Worm (Caenorhabditis elegans): ENCODE results near the gene sftb-6.
A peak's percentile ranks its signal among the peaks of the same experiment; 100 is the strongest.

sftb-6 gene

ce11 chrII:101176-101575, 3.0 kb downstream of the sftb-6 start:
- no peak for TF ChIP-seq scrt-1 (GFP tag; IDR thresholded peaks at IDR 0.05)
- TF ChIP-seq pes-1 (GFP tag; IDR thresholded peaks at IDR 0.05) = no peak
- 0 out of 2 replicates have a peak, but pooled peaks have one; percentile 52 for TF ChIP-seq sea-1 (GFP tag; conservative IDR thresholded peaks at IDR 0.05)
- no peak for TF ChIP-seq ama-1 (optimal IDR thresholded peaks at IDR 0.05)
- TF ChIP-seq F13C5.2 (tag; optimal IDR thresholded peaks at IDR 0.05) = no peak
- no peak for TF ChIP-seq ceh-13 (GFP tag; optimal IDR thresholded peaks at IDR 0.05)
- TF ChIP-seq tbx-11 (GFP tag; IDR thresholded peaks at IDR 0.05) = no peak

DNA sequence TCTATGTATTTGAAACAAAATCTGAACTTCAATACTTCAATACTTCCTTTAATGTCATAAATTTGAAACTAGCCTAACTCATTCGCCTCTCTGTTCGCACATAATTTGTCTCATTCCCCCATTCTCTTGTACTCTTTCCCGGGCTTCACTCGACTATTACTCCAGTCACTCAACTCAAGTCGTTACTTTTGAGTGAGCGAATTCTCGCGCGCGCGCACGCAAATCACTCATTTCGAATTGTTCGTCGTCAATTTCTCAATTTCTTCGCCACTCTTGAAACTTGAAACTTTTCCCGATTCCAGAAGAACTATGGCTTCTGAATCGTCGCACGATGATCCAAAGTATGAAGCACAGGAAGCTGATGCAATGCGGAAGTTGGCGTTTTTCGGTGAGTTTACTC, 6.0 kb downstream of the sftb-6 start, which contains the start of gene col-68:
Gene col-68 (plus strand): TSS at position 301 of the 400 bp plus-strand sequence.
- TF ChIP-seq hmg-4 (GFP tag; optimal IDR thresholded peaks at IDR 0.05) (no peak), ets-7 (tag; optimal IDR thresholded peaks at IDR 0.05) (no peak), tra-4 (tag; optimal IDR thresholded peaks at IDR 0.05) (no peak), scrt-1 (GFP tag; IDR thresholded peaks at IDR 0.05) (no peak), hnd-1 (tag; optimal IDR thresholded peaks at IDR 0.05) (no peak), ama-1 (optimal IDR thresholded peaks at IDR 0.05) (no peak), ceh-36 (tag; optimal IDR thresholded peaks at IDR 0.05) (no peak), B0310.2 (tag; optimal IDR thresholded peaks at IDR 0.05) (no peak), hmbx-1 (tag; optimal IDR thresholded peaks at IDR 0.05) (no peak), flt-1 (GFP tag; IDR thresholded peaks at IDR 0.05) (no peak)

- TF ChIP-seq pes-1 (GFP tag; IDR thresholded peaks at IDR 0.05) (no peak), ceh-36 (tag; optimal IDR thresholded peaks at IDR 0.05) (no peak), ama-1 (optimal IDR thresholded peaks at IDR 0.05) (no peak), flt-1 (GFP tag; IDR thresholded peaks at IDR 0.05) (no peak), ets-7 (tag; optimal IDR thresholded peaks at IDR 0.05) (no peak), ceh-13 (GFP tag; optimal IDR thresholded peaks at IDR 0.05) (no peak), scrt-1 (GFP tag; IDR thresholded peaks at IDR 0.05) (no peak), aly-1 (tag; optimal IDR thresholded peaks at IDR 0.05) (no peak), hnd-1 (tag; optimal IDR thresholded peaks at IDR 0.05) (no peak), hmbx-1 (tag; optimal IDR thresholded peaks at IDR 0.05) (no peak), F13C5.2 (tag; optimal IDR thresholded peaks at IDR 0.05) (no peak), tbx-37 (GFP tag; conservative IDR thresholded peaks at IDR 0.05) (no peak), tbx-11 (GFP tag; IDR thresholded peaks at IDR 0.05) (no peak), sea-1 (GFP tag; conservative IDR thresholded peaks at IDR 0.05) (no peak), tra-4 (tag; optimal IDR thresholded peaks at IDR 0.05) (no peak), B0310.2 (tag; optimal IDR thresholded peaks at IDR 0.05) (no peak), hmg-4 (GFP tag; optimal IDR thresholded peaks at IDR 0.05) (no peak)
Measured at ce11 chrII:105327-105882, 7.2 kb downstream of the sftb-6 start.

DNA sequence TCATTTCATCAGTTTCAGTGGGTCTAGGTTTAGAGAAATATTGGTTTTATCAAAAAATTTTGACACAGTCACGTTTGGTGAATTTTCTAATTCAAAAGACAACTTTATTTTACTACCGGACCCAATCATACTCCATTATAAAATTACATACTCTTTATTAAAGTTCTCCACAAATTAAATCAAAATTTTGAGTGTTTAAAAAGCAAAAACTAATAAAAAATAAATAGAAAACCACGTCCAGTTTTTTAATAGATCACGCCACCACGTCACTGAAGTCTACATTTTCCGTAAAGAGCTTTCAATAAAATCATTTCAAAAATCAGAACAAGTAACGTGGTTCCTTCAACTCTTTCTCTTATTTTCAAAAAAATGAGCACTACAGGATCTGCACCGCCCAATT, 7.7 kb downstream of the sftb-6 start, which contains the start of gene txt-1:
Gene txt-1 (plus strand): TSS at position 301 of the 400 bp plus-strand sequence.
- no peak for TF ChIP-seq hnd-1 (tag; optimal IDR thresholded peaks at IDR 0.05)
- no peak for TF ChIP-seq pes-1 (GFP tag; IDR thresholded peaks at IDR 0.05)
- TF ChIP-seq ama-1 (optimal IDR thresholded peaks at IDR 0.05) = no peak
- TF ChIP-seq sea-1 (GFP tag; conservative IDR thresholded peaks at IDR 0.05) = no peak
- TF ChIP-seq tra-4 (tag; optimal IDR thresholded peaks at IDR 0.05) = no peak
- no peak for TF ChIP-seq tbx-37 (GFP tag; conservative IDR thresholded peaks at IDR 0.05)
- no peak for TF ChIP-seq B0310.2 (tag; optimal IDR thresholded peaks at IDR 0.05)
- no peak for TF ChIP-seq ceh-13 (GFP tag; optimal IDR thresholded peaks at IDR 0.05)
- TF ChIP-seq tbx-11 (GFP tag; IDR thresholded peaks at IDR 0.05) = no peak
- no peak for TF ChIP-seq ceh-36 (tag; optimal IDR thresholded peaks at IDR 0.05)
- no peak for TF ChIP-seq hmg-4 (GFP tag; optimal IDR thresholded peaks at IDR 0.05)
- TF ChIP-seq F13C5.2 (tag; optimal IDR thresholded peaks at IDR 0.05) = no peak
- no peak for TF ChIP-seq hmbx-1 (tag; optimal IDR thresholded peaks at IDR 0.05)
- TF ChIP-seq ets-7 (tag; optimal IDR thresholded peaks at IDR 0.05) = no peak
- TF ChIP-seq flt-1 (GFP tag; IDR thresholded peaks at IDR 0.05) = no peak
- TF ChIP-seq aly-1 (tag; optimal IDR thresholded peaks at IDR 0.05) = no peak
- no peak for TF ChIP-seq scrt-1 (GFP tag; IDR thresholded peaks at IDR 0.05)

DNA sequence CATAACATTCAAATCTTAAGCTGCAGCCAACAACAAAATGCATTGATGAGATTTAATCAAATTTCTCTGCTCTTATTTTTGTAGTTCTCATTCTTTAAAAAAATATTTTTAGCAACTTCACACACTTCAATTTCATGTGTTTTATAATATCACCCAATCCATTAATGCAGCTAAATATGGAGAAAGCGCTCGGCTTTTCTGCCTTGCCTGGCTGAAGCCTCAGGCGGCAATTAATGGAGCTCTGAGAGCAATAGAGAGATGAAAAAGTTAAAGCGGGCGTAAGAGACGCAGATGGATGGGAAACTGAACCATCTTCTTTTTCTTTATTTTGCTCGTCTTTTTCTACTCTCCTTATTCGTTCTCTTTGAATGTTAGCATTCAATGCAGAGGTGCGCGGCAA, 9.5 kb downstream of the sftb-6 start:
- TF ChIP-seq ets-7 (tag; optimal IDR thresholded peaks at IDR 0.05) = no peak
- TF ChIP-seq ceh-36 (tag; optimal IDR thresholded peaks at IDR 0.05) = no peak
- no peak for TF ChIP-seq scrt-1 (GFP tag; IDR thresholded peaks at IDR 0.05)
- no peak for TF ChIP-seq ceh-13 (GFP tag; optimal IDR thresholded peaks at IDR 0.05)
- no peak for TF ChIP-seq hmg-4 (GFP tag; optimal IDR thresholded peaks at IDR 0.05)
- no peak for TF ChIP-seq hmbx-1 (tag; optimal IDR thresholded peaks at IDR 0.05)
- no peak for TF ChIP-seq F13C5.2 (tag; optimal IDR thresholded peaks at IDR 0.05)
- TF ChIP-seq tbx-11 (GFP tag; IDR thresholded peaks at IDR 0.05) = no peak
- TF ChIP-seq flt-1 (GFP tag; IDR thresholded peaks at IDR 0.05) = no peak
- TF ChIP-seq B0310.2 (tag; optimal IDR thresholded peaks at IDR 0.05) = no peak
- no peak for TF ChIP-seq tra-4 (tag; optimal IDR thresholded peaks at IDR 0.05)
- no peak for TF ChIP-seq aly-1 (tag; optimal IDR thresholded peaks at IDR 0.05)
- no peak for TF ChIP-seq pes-1 (GFP tag; IDR thresholded peaks at IDR 0.05)
- TF ChIP-seq sea-1 (GFP tag; conservative IDR thresholded peaks at IDR 0.05) = no peak
- TF ChIP-seq ama-1 (optimal IDR thresholded peaks at IDR 0.05) = no peak

ce11 chrII:108865-109264, 10.7 kb downstream of the sftb-6 start, which contains the start of gene C50D2.2:
Gene C50D2.2 (plus strand): TSS chrII:109165.
- TF ChIP-seq tra-4 (tag; optimal IDR thresholded peaks at IDR 0.05) (no peak), hnd-1 (tag; optimal IDR thresholded peaks at IDR 0.05) (no peak), scrt-1 (GFP tag; IDR thresholded peaks at IDR 0.05) (no peak), B0310.2 (tag; optimal IDR thresholded peaks at IDR 0.05) (no peak), aly-1 (tag; optimal IDR thresholded peaks at IDR 0.05) (no peak), tbx-37 (GFP tag; conservative IDR thresholded peaks at IDR 0.05) (no peak), hmg-4 (GFP tag; optimal IDR thresholded peaks at IDR 0.05) (no peak), ets-7 (tag; optimal IDR thresholded peaks at IDR 0.05) (no peak), ceh-36 (tag; optimal IDR thresholded peaks at IDR 0.05) (no peak), sea-1 (GFP tag; conservative IDR thresholded peaks at IDR 0.05) (no peak), ama-1 (optimal IDR thresholded peaks at IDR 0.05) (no peak), hmbx-1 (tag; optimal IDR thresholded peaks at IDR 0.05) (no peak), ceh-13 (GFP tag; optimal IDR thresholded peaks at IDR 0.05) (no peak)

- TF ChIP-seq tbx-11 (GFP tag; IDR thresholded peaks at IDR 0.05) = no peak
- no peak for TF ChIP-seq ets-7 (tag; optimal IDR thresholded peaks at IDR 0.05)
- no peak for TF ChIP-seq hmg-4 (GFP tag; optimal IDR thresholded peaks at IDR 0.05)
- TF ChIP-seq sea-1 (GFP tag; conservative IDR thresholded peaks at IDR 0.05) = no peak
- no peak for TF ChIP-seq ceh-36 (tag; optimal IDR thresholded peaks at IDR 0.05)
- no peak for TF ChIP-seq tbx-37 (GFP tag; conservative IDR thresholded peaks at IDR 0.05)
- TF ChIP-seq B0310.2 (tag; optimal IDR thresholded peaks at IDR 0.05) = no peak
- no peak for TF ChIP-seq ceh-13 (GFP tag; optimal IDR thresholded peaks at IDR 0.05)
- no peak for TF ChIP-seq hmbx-1 (tag; optimal IDR thresholded peaks at IDR 0.05)
- TF ChIP-seq hnd-1 (tag; optimal IDR thresholded peaks at IDR 0.05) = no peak
- TF ChIP-seq pes-1 (GFP tag; IDR thresholded peaks at IDR 0.05) = no peak
- no peak for TF ChIP-seq flt-1 (GFP tag; IDR thresholded peaks at IDR 0.05)
- TF ChIP-seq ama-1 (optimal IDR thresholded peaks at IDR 0.05) = no peak
- TF ChIP-seq F13C5.2 (tag; optimal IDR thresholded peaks at IDR 0.05) = no peak
- no peak for TF ChIP-seq aly-1 (tag; optimal IDR thresholded peaks at IDR 0.05)
- TF ChIP-seq scrt-1 (GFP tag; IDR thresholded peaks at IDR 0.05) = no peak
- TF ChIP-seq tra-4 (tag; optimal IDR thresholded peaks at IDR 0.05) = no peak
Measured at ce11 chrII:111267-111666, 13.1 kb downstream of the sftb-6 start, which contains the start of gene C50D2.1. Gene C50D2.1 (plus strand): TSS chrII:111567.
